Fruit fly (Drosophila melanogaster) S2 (cell line): ENCODE data around the gene grnd.

ENCODE experiments used
- CG8478 ChIP-seq: fragments of >200 bp; optimal IDR thresholded peaks from 2 replicates; lab custom pipeline; 2018
- CTCF ChIP-seq, 2 experiments: fragments of >200 bp; optimal IDR thresholded peaks; 2 replicates each; lab custom pipeline; 2018

DNA sequence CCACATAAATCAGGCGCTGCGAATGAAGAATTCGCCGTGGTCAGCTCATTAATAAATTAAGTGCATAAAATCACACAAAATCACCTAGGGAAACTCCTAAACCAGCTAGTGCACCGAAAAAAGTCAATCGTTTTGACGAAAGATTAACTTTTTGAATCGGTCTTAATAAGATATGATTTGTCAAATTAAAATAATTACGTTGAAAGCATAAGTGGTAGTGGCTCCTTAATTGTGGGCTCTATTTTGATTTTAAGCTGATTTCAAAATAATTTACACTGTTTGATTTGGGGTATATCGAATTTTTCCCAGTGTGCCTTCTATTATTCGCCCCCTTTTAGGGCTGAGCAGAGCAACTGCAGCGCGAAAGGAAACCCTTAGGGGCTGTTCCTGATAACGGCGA is 20.3 kb downstream of the grnd start:
- TF ChIP-seq CG8478 (lab: Kevin White, UChicago), result no peak
- no peak for TF ChIP-seq CTCF (optimal IDR thresholded peaks at IDR 0.05; lab: Kevin White, UChicago)
